Fruit fly (Drosophila melanogaster): ENCODE data around the gene CG44194.
A peak's percentile ranks its signal among the peaks of the same experiment; 100 is the strongest.

CG44194 gene

DNA sequence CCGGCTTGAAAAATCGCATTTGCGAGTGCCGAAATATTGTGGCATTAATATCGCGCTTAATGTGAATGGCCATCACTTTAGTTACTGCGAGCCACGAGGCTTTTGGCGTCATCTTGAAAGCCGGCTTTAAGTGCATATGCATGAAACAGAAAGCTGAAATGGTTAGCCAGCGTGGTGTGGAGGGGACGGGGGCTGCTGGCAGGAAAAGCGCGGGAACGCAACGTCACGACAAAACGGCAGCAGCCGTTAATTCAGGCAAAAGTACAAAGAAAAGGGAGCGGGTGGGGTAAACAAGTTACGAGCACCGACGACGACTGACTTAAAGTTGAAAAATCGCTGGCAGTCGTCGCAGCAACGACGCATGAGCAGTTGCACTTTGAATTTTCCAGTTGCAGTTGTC, 17.9 kb upstream of the CG44194 start:
- TF ChIP-seq Nf-YB (GFP tag; optimal IDR thresholded peaks at IDR 0.05) (no peak), Xbp1 (GFP tag; optimal IDR thresholded peaks at IDR 0.05) (no peak), usp (GFP tag; optimal IDR thresholded peaks at IDR 0.05) (no peak), sob (GFP tag; IDR thresholded peaks at IDR 0.05) (no peak), C15 (GFP tag; IDR thresholded peaks at IDR 0.05) (no peak), CG30431 (GFP tag; optimal IDR thresholded peaks at IDR 0.05) (no peak), mam (GFP tag; optimal IDR thresholded peaks at IDR 0.05) (no peak), CG10274 (GFP tag; optimal IDR thresholded peaks at IDR 0.05) (no peak), CG6683 (GFP tag; optimal IDR thresholded peaks at IDR 0.05) (no peak), Elba2 (GFP tag; optimal IDR thresholded peaks at IDR 0.05) (no peak), CG1233 (GFP tag; optimal IDR thresholded peaks at IDR 0.05) (no peak), CG18764 (GFP tag; optimal IDR thresholded peaks at IDR 0.05) (no peak), crol (GFP tag; IDR thresholded peaks at IDR 0.05) (peak; percentile 63), Trl (optimal IDR thresholded peaks at IDR 0.05) (no peak), Trl (GFP tag; optimal IDR thresholded peaks at IDR 0.05) (no peak), Med (GFP tag) (peak; percentile 0), kay (GFP tag; optimal IDR thresholded peaks at IDR 0.05) (no peak), Deaf1 (tag; optimal IDR thresholded peaks at IDR 0.05) (peak; percentile 52), CG4707 (GFP tag; optimal IDR thresholded peaks at IDR 0.05) (no peak), CG7745 (tag; optimal IDR thresholded peaks at IDR 0.05) (no peak), CG1529 (GFP tag; optimal IDR thresholded peaks at IDR 0.05) (no peak), CG13424 (tag; optimal IDR thresholded peaks at IDR 0.05) (no peak), vvl (GFP tag; IDR thresholded peaks at IDR 0.05) (no peak), CG15011 (GFP tag; optimal IDR thresholded peaks at IDR 0.05) (no peak), CG10565 (GFP tag; optimal IDR thresholded peaks at IDR 0.05) (no peak), kah (GFP tag; optimal IDR thresholded peaks at IDR 0.05) (no peak), CG2129 (GFP tag; IDR thresholded peaks at IDR 0.05; ENCODE audit: partially characterized antibody) (no peak), hbn (GFP tag; IDR thresholded peaks at IDR 0.05; ENCODE audit: partially characterized antibody) (no peak), CG2199 (GFP tag; IDR thresholded peaks at IDR 0.05) (0 out of 3 replicates have a peak, but pooled peaks have one; percentile 12), CG16813 (GFP tag; IDR thresholded peaks at IDR 0.05; ENCODE audit: partially characterized antibody) (no peak), CG16815 (GFP tag; optimal IDR thresholded peaks at IDR 0.05) (no peak), CG9727 (GFP tag; optimal IDR thresholded peaks at IDR 0.05) (no peak), gfzf (GFP tag; optimal IDR thresholded peaks at IDR 0.05) (no peak), CG10462 (GFP tag; optimal IDR thresholded peaks at IDR 0.05) (no peak), Pdp1 (GFP tag; optimal IDR thresholded peaks at IDR 0.05) (peak in 1 of 2 experiments; percentile 19), YL-1 (GFP tag; optimal IDR thresholded peaks at IDR 0.05) (no peak), Bdp1 (GFP tag; optimal IDR thresholded peaks at IDR 0.05) (no peak), CG6254 (GFP tag; optimal IDR thresholded peaks at IDR 0.05) (no peak), CG32532 (GFP tag; IDR thresholded peaks at IDR 0.05) (no peak), Lhr (GFP tag; optimal IDR thresholded peaks at IDR 0.05) (no peak), lab (GFP tag; optimal IDR thresholded peaks at IDR 0.05) (no peak), Antp (GFP tag; optimal IDR thresholded peaks at IDR 0.05) (no peak), CG17568 (GFP tag; optimal IDR thresholded peaks at IDR 0.05) (no peak), CG32772 (GFP tag; IDR thresholded peaks at IDR 0.05) (no peak), Hmx (GFP tag; optimal IDR thresholded peaks at IDR 0.05) (no peak), CG11696 (GFP tag; IDR thresholded peaks at IDR 0.05) (no peak), CG8944 (GFP tag; optimal IDR thresholded peaks at IDR 0.05) (no peak), fd3F (GFP tag; optimal IDR thresholded peaks at IDR 0.05) (no peak), knrl (GFP tag; IDR thresholded peaks at IDR 0.05; ENCODE audit: partially characterized antibody) (no peak), Blimp-1 (GFP tag; optimal IDR thresholded peaks at IDR 0.05) (peak; percentile 57), Lim3 (GFP tag; IDR thresholded peaks at IDR 0.05) (no peak), CG18476 (GFP tag; optimal IDR thresholded peaks at IDR 0.05) (no peak)

Data from whole organism, embryonic.